Fruit fly (Drosophila melanogaster) whole organism, embryonic: Measurements from ENCODE around the gene ldbr.

ENCODE experiments used
- Atf6 ChIP-seq: fragments of 200-800 bp; sonication (Bioruptor generic); IDR thresholded peaks from 2 replicates; pipeline ENCODE4 v1.3.6; 2022; ENCODE audit warnings: missing biosample characterization, missing genetic modification characterization
- BtbVII ChIP-seq: fragments of 200-800 bp; sonication (Bioruptor generic); optimal IDR thresholded peaks from 3 replicates; lab custom pipeline; 2017; ENCODE audit warnings: missing biosample characterization, mild to moderate bottlenecking, missing genetic modification characterization
- CG10543 ChIP-seq: fragments of 200-800 bp; sonication (Bioruptor generic); optimal IDR thresholded peaks from 3 replicates; lab custom pipeline; 2017; ENCODE audit warnings: missing biosample characterization, mild to moderate bottlenecking, missing genetic modification characterization, moderate library complexity
- CG11504 ChIP-seq: fragments of 200-800 bp; sonication (Bioruptor generic); optimal IDR thresholded peaks from 3 replicates; lab custom pipeline; 2019; ENCODE audit warnings: missing biosample characterization, mild to moderate bottlenecking, missing genetic modification characterization, moderate library complexity
- CG11723 ChIP-seq: fragments of 200-800 bp; sonication (Bioruptor generic); optimal IDR thresholded peaks from 2 replicates; lab custom pipeline; 2017; ENCODE audit warnings: missing biosample characterization, mild to moderate bottlenecking, missing genetic modification characterization
- CG12299 ChIP-seq: fragments of 200-800 bp; sonication (Bioruptor generic); optimal IDR thresholded peaks from 2 replicates; lab custom pipeline; 2018; ENCODE audit warnings: missing biosample characterization, mild to moderate bottlenecking, missing genetic modification characterization
- CG12769 ChIP-seq: fragments of 200-800 bp; sonication (Bioruptor generic); optimal IDR thresholded peaks from 2 replicates; lab custom pipeline; 2019; ENCODE audit warnings: missing biosample characterization, mild to moderate bottlenecking, missing genetic modification characterization, moderate library complexity
- CG13424 ChIP-seq: fragments of 200-800 bp; sonication (Bioruptor generic); optimal IDR thresholded peaks from 2 replicates; lab custom pipeline; 2019; ENCODE audit warnings: missing biosample characterization, mild to moderate bottlenecking, missing genetic modification characterization, moderate library complexity
- CG13775 ChIP-seq: fragments of 200-800 bp; sonication (Bioruptor generic); optimal IDR thresholded peaks from 3 replicates; lab custom pipeline; 2017; ENCODE audit warnings: missing biosample characterization, mild to moderate bottlenecking, missing genetic modification characterization
- CG13894 ChIP-seq: fragments of 200-800 bp; sonication (Bioruptor generic); optimal IDR thresholded peaks from 3 replicates; lab custom pipeline; 2018; ENCODE audit warnings: missing biosample characterization, mild to moderate bottlenecking, missing genetic modification characterization, moderate library complexity
- CG15269 ChIP-seq: fragments of 200-800 bp; sonication (Bioruptor generic); optimal IDR thresholded peaks from 2 replicates; lab custom pipeline; 2018; ENCODE audit warnings: missing biosample characterization, mild to moderate bottlenecking, missing genetic modification characterization, moderate library complexity
- CG15514 ChIP-seq: fragments of 200-800 bp; sonication (Bioruptor generic); optimal IDR thresholded peaks from 3 replicates; lab custom pipeline; 2017; ENCODE audit warnings: missing biosample characterization, missing genetic modification characterization, mild to moderate bottlenecking, moderate library complexity, missing genetic modification reagents
- CG17385 ChIP-seq: fragments of 200-800 bp; sonication (Bioruptor generic); optimal IDR thresholded peaks from 3 replicates; lab custom pipeline; 2018; ENCODE audit warnings: missing biosample characterization, mild to moderate bottlenecking, missing genetic modification characterization
- CG18011 ChIP-seq: fragments of 200-800 bp; sonication (Bioruptor generic); optimal IDR thresholded peaks from 2 replicates; lab custom pipeline; 2017; ENCODE audit warnings: missing biosample characterization, missing genetic modification characterization, mild to moderate bottlenecking, moderate library complexity, missing genotype
- CG2120 ChIP-seq: fragments of 200-800 bp; sonication (Bioruptor generic); optimal IDR thresholded peaks from 3 replicates; lab custom pipeline; 2016; ENCODE audit warnings: missing biosample characterization, missing genetic modification characterization
- CG2678 ChIP-seq: fragments of 200-800 bp; sonication (Bioruptor generic); optimal IDR thresholded peaks from 3 replicates; lab custom pipeline; 2019; ENCODE audit warnings: missing biosample characterization, mild to moderate bottlenecking, missing genetic modification characterization, moderate library complexity
- CG3163 ChIP-seq: fragments of 200-800 bp; sonication (Bioruptor generic); optimal IDR thresholded peaks from 3 replicates; lab custom pipeline; 2016; ENCODE audit warnings: missing biosample characterization, missing genetic modification characterization
- CG32532 ChIP-seq: fragments of 200-800 bp; sonication (Bioruptor generic); IDR thresholded peaks from 2 replicates; pipeline ENCODE4 v1.3.6; 2022; ENCODE audit warnings: missing biosample characterization, missing genetic modification characterization
- CG34422 ChIP-seq: fragments of 200-800 bp; sonication (Bioruptor generic); IDR thresholded peaks from 3 replicates; pipeline ENCODE4 v1.3.6; 2022; ENCODE audit warnings: missing biosample characterization, missing genetic modification characterization
- CG6765 ChIP-seq: fragments of 200-800 bp; sonication (Bioruptor generic); optimal IDR thresholded peaks from 3 replicates; lab custom pipeline; 2017; ENCODE audit warnings: missing biosample characterization, mild to moderate bottlenecking, missing genetic modification characterization
- CG7372 ChIP-seq: fragments of 200-800 bp; sonication (Bioruptor generic); IDR thresholded peaks from 2 replicates; pipeline ENCODE4 v1.3.6; 2022; ENCODE audit warnings: missing biosample characterization, missing genetic modification characterization
- CG7556 ChIP-seq: fragments of 200-800 bp; sonication (Bioruptor generic); optimal IDR thresholded peaks from 2 replicates; lab custom pipeline; 2017; ENCODE audit warnings: missing biosample characterization, mild to moderate bottlenecking, missing genetic modification characterization
- CG7839 ChIP-seq: fragments of 200-800 bp; sonication (Bioruptor generic); optimal IDR thresholded peaks from 3 replicates; lab custom pipeline; 2018; ENCODE audit warnings: missing biosample characterization, mild to moderate bottlenecking, missing genetic modification characterization, moderate library complexity
- CG8924 ChIP-seq: fragments of 200-800 bp; optimal IDR thresholded peaks from 3 replicates; lab custom pipeline; 2019; ENCODE audit warnings: missing biosample characterization, mild to moderate bottlenecking, missing genetic modification characterization, moderate library complexity
- CG9817 ChIP-seq: fragments of 200-800 bp; sonication (Bioruptor generic); optimal IDR thresholded peaks from 2 replicates; lab custom pipeline; 2018; ENCODE audit warnings: missing biosample characterization, mild to moderate bottlenecking, missing genetic modification characterization, moderate library complexity
- CG9932 ChIP-seq: fragments of 200-800 bp; sonication (Bioruptor generic); IDR thresholded peaks from 2 replicates; pipeline ENCODE4 v1.3.6; 2022; ENCODE audit warnings: missing biosample characterization, missing genetic modification characterization
- D19A ChIP-seq: fragments of 200-800 bp; optimal IDR thresholded peaks from 3 replicates; lab custom pipeline; 2019; ENCODE audit warnings: missing biosample characterization, mild to moderate bottlenecking, missing genetic modification characterization, moderate library complexity
- Deaf1 ChIP-seq: fragments of 200-800 bp; optimal IDR thresholded peaks from 3 replicates; lab custom pipeline; 2019; ENCODE audit warnings: missing biosample characterization, mild to moderate bottlenecking, missing genetic modification characterization, moderate library complexity
- Eip74EF ChIP-seq, 2 experiments: fragments of 200-800 bp in 1 of 2; fragments of >200 bp in 1 of 2; sonication (Bioruptor generic) in 1 of 2; optimal IDR thresholded peaks; 2 replicates each; lab custom pipeline; 2017 to 2019; ENCODE audit warnings: missing biosample characterization in 2 of 2, missing genetic modification characterization in 2 of 2, mild to moderate bottlenecking in 1 of 2, moderate library complexity in 1 of 2
- Fer3 ChIP-seq: fragments of 200-800 bp; sonication (Bioruptor generic); optimal IDR thresholded peaks from 2 replicates; lab custom pipeline; 2018; ENCODE audit warnings: missing biosample characterization, mild to moderate bottlenecking, missing genetic modification characterization, moderate library complexity
- HLH54F ChIP-seq: fragments of 200-800 bp; sonication (Bioruptor generic); optimal IDR thresholded peaks from 3 replicates; lab custom pipeline; 2016; ENCODE audit warnings: missing biosample characterization, missing genetic modification characterization
- HLHmδ ChIP-seq: fragments of 200-800 bp; sonication (Bioruptor generic); optimal IDR thresholded peaks from 2 replicates; lab custom pipeline; 2018; ENCODE audit warnings: missing biosample characterization, mild to moderate bottlenecking, missing genetic modification characterization, moderate library complexity
- Hmr ChIP-seq: fragments of 200-800 bp; sonication (Bioruptor generic); optimal IDR thresholded peaks from 3 replicates; lab custom pipeline; 2017; ENCODE audit warnings: mild to moderate bottlenecking, missing biosample characterization, missing genetic modification reagents, missing genetic modification characterization
- Meics ChIP-seq: fragments of 200-800 bp; sonication (Bioruptor generic); optimal IDR thresholded peaks from 2 replicates; lab custom pipeline; 2017; ENCODE audit warnings: missing biosample characterization, mild to moderate bottlenecking, missing genetic modification characterization
- Nf-YC ChIP-seq: fragments of 200-800 bp; optimal IDR thresholded peaks from 3 replicates; lab custom pipeline; 2019; ENCODE audit warnings: missing biosample characterization, mild to moderate bottlenecking, missing genetic modification characterization, moderate library complexity
- PHDP ChIP-seq: fragments of 200-800 bp; sonication (Bioruptor generic); optimal IDR thresholded peaks from 3 replicates; lab custom pipeline; 2018; ENCODE audit warnings: missing biosample characterization, mild to moderate bottlenecking, missing genetic modification characterization, moderate library complexity
- Side ChIP-seq: fragments of 200-800 bp; sonication (Bioruptor generic); optimal IDR thresholded peaks from 2 replicates; lab custom pipeline; 2016; ENCODE audit warnings: missing biosample characterization, missing genetic modification characterization
- Sry-β ChIP-seq: fragments of 200-800 bp; sonication (Bioruptor generic); optimal IDR thresholded peaks from 2 replicates; lab custom pipeline; 2018; ENCODE audit warnings: missing biosample characterization, mild to moderate bottlenecking, missing genetic modification characterization, moderate library complexity
- dpn ChIP-seq, 2 experiments: fragments of 200-800 bp; sonication (Bioruptor generic); optimal IDR thresholded peaks; 3 replicates each; lab custom pipeline; 2016; ENCODE audit warnings: missing biosample characterization in 2 of 2, missing genetic modification characterization in 2 of 2
- gem ChIP-seq: fragments of 200-800 bp; sonication (Bioruptor generic); optimal IDR thresholded peaks from 2 replicates; lab custom pipeline; 2019; ENCODE audit warnings: missing biosample characterization, mild to moderate bottlenecking, missing genetic modification characterization, moderate library complexity
- lmd ChIP-seq: fragments of 200-800 bp; sonication (Bioruptor generic); IDR thresholded peaks from 2 replicates; pipeline ENCODE4 v1.3.6; 2022; ENCODE audit warnings: missing biosample characterization, missing genetic modification characterization
- pan ChIP-seq, 4 experiments: fragments of >200 bp in 3 of 4; fragments of 200-800 bp in 1 of 4; sonication (Bioruptor generic) in 1 of 4; optimal IDR thresholded peaks in 3 of 4; IDR thresholded peaks in 1 of 4; 2 replicates each; pipeline versions ENCODE4 v1.3.6 to Lab custom; 2017 to 2022; ENCODE audit warnings: missing biosample characterization in 2 of 4, missing genetic modification characterization in 2 of 4, mixed read lengths in 1 of 4
- phol ChIP-seq: fragments of 200-800 bp; sonication (Bioruptor generic); optimal IDR thresholded peaks from 3 replicates; lab custom pipeline; 2018; ENCODE audit warnings: missing biosample characterization, mild to moderate bottlenecking, missing genetic modification characterization, moderate library complexity
- row ChIP-seq: fragments of 200-800 bp; sonication (Bioruptor generic); IDR thresholded peaks from 3 replicates; pipeline ENCODE4 v1.3.6; 2022; ENCODE audit warnings: missing biosample characterization, missing genetic modification characterization
- slbo ChIP-seq: fragments of 200-800 bp; sonication (Bioruptor generic); IDR thresholded peaks from 2 replicates; pipeline ENCODE4 v1.3.6; 2022; ENCODE audit warnings: missing biosample characterization, missing genetic modification characterization
- stc ChIP-seq: fragments of 200-800 bp; sonication (Bioruptor generic); IDR thresholded peaks from 2 replicates; pipeline ENCODE4 v1.3.6; 2022; ENCODE audit warnings: missing biosample characterization, missing genetic modification characterization
- unpg ChIP-seq: fragments of 200-800 bp; sonication (Bioruptor generic); optimal IDR thresholded peaks from 3 replicates; lab custom pipeline; 2018; ENCODE audit warnings: missing biosample characterization, mild to moderate bottlenecking, missing genetic modification characterization, moderate library complexity
- wdn ChIP-seq: fragments of 200-800 bp; sonication (Bioruptor generic); IDR thresholded peaks from 2 replicates; pipeline ENCODE4 v1.3.6; 2022; ENCODE audit warnings: missing biosample characterization, missing genetic modification characterization

The ldbr gene

dm6 chr3L:8094652-8095129 is 26.9 kb upstream of the ldbr start (continued):
- TF ChIP-seq BtbVII (GFP tag; lab: Kevin White, UChicago): peak; percentile 3
- peak; percentile 56 for TF ChIP-seq Meics (GFP tag; lab: Kevin White, UChicago)
- TF ChIP-seq CG17385: peak; percentile 60
- TF ChIP-seq CG15269 (tag; lab: Kevin White, UChicago): peak; percentile 37
- no peak for TF ChIP-seq pan (optimal IDR thresholded peaks at IDR 0.05; lab: Kevin White, UChicago)
- peak in 1 of 2 experiments; percentile 46 for TF ChIP-seq pan (GFP tag; optimal IDR thresholded peaks at IDR 0.05 in 1 of 2, IDR thresholded peaks at IDR 0.05 in 1 of 2)
- TF ChIP-seq stc: 0 out of 2 replicates have a peak, but pooled peaks have one; percentile 26
- peak; percentile 49 for TF ChIP-seq CG11504 (tag; lab: Kevin White, UChicago)
- TF ChIP-seq Eip74EF (GFP tag; optimal IDR thresholded peaks at IDR 0.05; lab: Kevin White, UChicago): peak in 1 of 2 experiments; percentile 1
- TF ChIP-seq HLHmδ (GFP tag; lab: Kevin White, UChicago): no peak
- TF ChIP-seq wdn: no peak
- TF ChIP-seq CG13775 (GFP tag; lab: Kevin White, UChicago): peak; percentile 19
- TF ChIP-seq CG13894 (tag; lab: Kevin White, UChicago): peak; percentile 73
- no peak for TF ChIP-seq Sry-β (GFP tag; lab: Kevin White, UChicago)
- TF ChIP-seq lmd: peak; percentile 11; the same call in 1 of the 2 replicates
- TF ChIP-seq Nf-YC (tag; lab: Kevin White, UChicago): peak; percentile 7
- TF ChIP-seq slbo (GFP tag; lab: Robert Waterston, UW): peak; percentile 55
- peak; percentile 26 for TF ChIP-seq CG12769
- TF ChIP-seq CG32532: peak; percentile 64
- TF ChIP-seq unpg (GFP tag; lab: Kevin White, UChicago): peak; percentile 35
- peak; percentile 2 for TF ChIP-seq CG6765 (GFP tag; lab: Kevin White, UChicago)
- TF ChIP-seq CG9932: peak; percentile 59
- TF ChIP-seq Side (GFP tag; lab: Kevin White, UChicago): no peak
- peak; percentile 20 for TF ChIP-seq CG7556 (GFP tag; lab: Kevin White, UChicago)
- TF ChIP-seq Atf6: 0 out of 2 replicates have a peak, but pooled peaks have one; percentile 23
- peak; percentile 12 for TF ChIP-seq CG2120 (GFP tag; lab: Kevin White, UChicago)
- TF ChIP-seq D19A (tag; lab: Kevin White, UChicago): peak; percentile 38
- peak; percentile 40 for TF ChIP-seq Fer3 (tag; lab: Kevin White, UChicago)
- TF ChIP-seq CG10543 (GFP tag; lab: Kevin White, UChicago): peak; percentile 68
- TF ChIP-seq CG13424 (tag; lab: Kevin White, UChicago): peak; percentile 7
- TF ChIP-seq Deaf1 (tag; lab: Kevin White, UChicago): peak; percentile 24
- TF ChIP-seq dpn (GFP tag; optimal IDR thresholded peaks at IDR 0.05; lab: Kevin White, UChicago): peak in 1 of 2 experiments; percentile 4
- TF ChIP-seq CG34422 (GFP tag; lab: Robert Waterston, UW): peak; percentile 41; the same call in 1 of the 3 replicates
- no peak for TF ChIP-seq HLH54F (GFP tag; lab: Kevin White, UChicago)
- peak; percentile 61 for TF ChIP-seq gem
- no peak for TF ChIP-seq CG7372 (GFP tag; lab: Robert Waterston, UW)
- peak; percentile 28 for TF ChIP-seq CG7839
- TF ChIP-seq Hmr (GFP tag; lab: Kevin White, UChicago): peak; percentile 49
- TF ChIP-seq CG9817 (tag; lab: Kevin White, UChicago): peak; percentile 18
- peak; percentile 37 for TF ChIP-seq CG8924 (tag; lab: Kevin White, UChicago)
- peak; percentile 46; the same call in 2 of the 3 replicates for TF ChIP-seq row (GFP tag; lab: Robert Waterston, UW)
- TF ChIP-seq phol (tag; lab: Kevin White, UChicago): peak; percentile 18
- no peak for TF ChIP-seq CG11723 (GFP tag; lab: Kevin White, UChicago)
- peak; percentile 12 for TF ChIP-seq CG15514
- peak; percentile 59 for TF ChIP-seq CG2678 (tag; lab: Kevin White, UChicago)
- TF ChIP-seq CG3163 (GFP tag; lab: Kevin White, UChicago): no peak
- TF ChIP-seq PHDP: peak; percentile 42
- TF ChIP-seq CG12299 (tag; lab: Kevin White, UChicago): no peak
- TF ChIP-seq CG18011 (GFP tag; lab: Kevin White, UChicago): no peak
